Worm (Caenorhabditis elegans): ENCODE data around the gene col-180.

Gene col-180

ce11 chrX:11693092-11693491, 19.0 kb downstream of the col-180 start, which contains the start of gene smcl-1 (continued):
- TF ChIP-seq daf-16 (GFP tag; optimal IDR thresholded peaks at IDR 0.05) (no peak), daf-16 (tag; optimal IDR thresholded peaks at IDR 0.05) (no peak), dmd-8 (GFP tag; IDR thresholded peaks at IDR 0.05) (no peak), aly-2 (tag; optimal IDR thresholded peaks at IDR 0.05) (no peak), dmd-6 (GFP tag; IDR thresholded peaks at IDR 0.05) (0 out of 2 replicates have a peak, but pooled peaks have one; percentile 33), ceh-32 (tag; optimal IDR thresholded peaks at IDR 0.05; ENCODE audit: poor library complexity) (no peak), mdl-1 (tag; optimal IDR thresholded peaks at IDR 0.05) (peak in 1 of 2 experiments; percentile 24), lir-3 (tag; optimal IDR thresholded peaks at IDR 0.05) (no peak), gei-8 (GFP tag; optimal IDR thresholded peaks at IDR 0.05) (no peak), mep-1 (tag; optimal IDR thresholded peaks at IDR 0.05) (no peak), hlh-11 (tag; optimal IDR thresholded peaks at IDR 0.05) (peak; percentile 36), zip-2 (tag; optimal IDR thresholded peaks at IDR 0.05) (no peak), php-3 (GFP tag; IDR thresholded peaks at IDR 0.05) (no peak), egl-43 (GFP tag; IDR thresholded peaks at IDR 0.05) (no peak), nhr-48 (tag; optimal IDR thresholded peaks at IDR 0.05) (no peak), F26F4.8 (GFP tag; conservative IDR thresholded peaks at IDR 0.05) (no peak), madf-9 (GFP tag; conservative IDR thresholded peaks at IDR 0.05) (no peak), madf-5 (GFP tag; IDR thresholded peaks at IDR 0.05) (no peak), pha-4 (GFP tag; IDR thresholded peaks at IDR 0.05) (no peak), pha-4 (tag; optimal IDR thresholded peaks at IDR 0.05) (peak; percentile 63), jun-1 (tag; optimal IDR thresholded peaks at IDR 0.05) (no peak), nhr-10 (tag; optimal IDR thresholded peaks at IDR 0.05) (no peak), zfp-3 (GFP tag; conservative IDR thresholded peaks at IDR 0.05) (no peak), Y75B8A.6 (GFP tag; IDR thresholded peaks at IDR 0.05) (no peak), lsy-2 (tag; optimal IDR thresholded peaks at IDR 0.05) (no peak)

ce11 chrX:11690014-11690591, 22.0 kb downstream of the col-180 start, which contains the start of the genes C44C10.10 and C44C10.5:
Gene C44C10.10 (plus strand): TSS chrX:11690314.
Gene C44C10.5 (plus strand): TSS chrX:11690541.
- TF ChIP-seq daf-16 (GFP tag; optimal IDR thresholded peaks at IDR 0.05), result no peak
- no peak for TF ChIP-seq daf-16 (tag; optimal IDR thresholded peaks at IDR 0.05)
- peak; percentile 7 for TF ChIP-seq aha-1 (tag)

DNA sequence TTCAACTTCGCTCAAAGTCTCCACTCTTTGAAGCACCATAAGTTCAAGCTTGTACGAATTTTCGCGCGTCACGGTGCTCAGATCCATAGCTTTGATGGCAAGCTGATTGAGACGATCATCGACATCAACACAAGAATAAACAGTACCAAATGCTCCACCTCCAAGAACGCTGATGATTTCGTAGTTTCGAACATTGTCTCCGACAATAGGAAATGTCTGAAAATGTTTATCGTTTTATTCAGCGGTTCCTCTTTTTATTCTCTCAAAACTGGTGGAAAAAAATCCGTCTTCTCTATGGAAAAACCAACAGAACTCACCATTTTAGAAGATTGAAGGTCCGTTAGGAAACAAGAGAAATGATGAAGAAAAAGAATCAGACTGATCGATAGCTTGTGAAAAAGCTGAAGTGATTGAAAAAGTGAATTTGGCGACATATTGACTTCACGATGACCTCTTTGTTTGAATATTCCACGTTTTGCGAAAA, 24.2 kb downstream of the col-180 start, which contains the start of gene C44C10.7:
TSS of gene C44C10.7 (minus strand) at position 434 of the 484 bp plus-strand sequence.
- TF ChIP-seq nhr-42 (GFP tag; IDR thresholded peaks at IDR 0.05), result no peak
- peak in 1 of 2 experiments; percentile 97 for TF ChIP-seq unc-62 (GFP tag; optimal IDR thresholded peaks at IDR 0.05 in 1 of 2)
- no peak for TF ChIP-seq unc-62 (tag; optimal IDR thresholded peaks at IDR 0.05)
- TF ChIP-seq F26F4.8 (GFP tag; conservative IDR thresholded peaks at IDR 0.05), result no peak
- no peak for TF ChIP-seq nhr-237 (tag; optimal IDR thresholded peaks at IDR 0.05)
- TF ChIP-seq pha-4 (GFP tag; IDR thresholded peaks at IDR 0.05), result no peak
- no peak for TF ChIP-seq pha-4 (tag; optimal IDR thresholded peaks at IDR 0.05)
- TF ChIP-seq nhr-6 (tag; optimal IDR thresholded peaks at IDR 0.05), result no peak
- TF ChIP-seq Y105C5A.15 (GFP tag; IDR thresholded peaks at IDR 0.05), result no peak

DNA sequence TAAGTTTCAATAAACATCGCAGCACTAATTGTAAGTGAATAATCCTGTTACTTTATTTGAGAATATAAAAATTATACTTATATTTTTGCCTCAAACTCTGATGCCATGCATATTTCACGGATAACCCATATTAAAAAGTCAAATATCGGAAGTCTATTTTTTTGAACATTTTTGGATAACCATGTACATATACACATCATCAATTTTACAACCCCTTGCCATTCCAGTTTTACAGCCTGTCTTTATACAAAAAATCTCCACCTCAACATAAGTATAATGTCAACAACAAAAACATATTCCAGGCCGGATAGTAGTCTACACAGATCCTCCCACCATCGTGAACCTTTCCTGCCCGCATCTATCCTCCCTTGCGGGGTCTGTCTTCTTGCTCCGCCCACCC, 27.8 kb downstream of the col-180 start, which contains the start of gene hnd-1:
TSS of gene hnd-1 (plus strand) at position 301 of the 400 bp plus-strand sequence.
- TF ChIP-seq dpl-1 (GFP tag; optimal IDR thresholded peaks at IDR 0.05) (no peak), mdt-29 (GFP tag; IDR thresholded peaks at IDR 0.05) (no peak), jun-1 (tag; optimal IDR thresholded peaks at IDR 0.05) (no peak), Y105C5A.15 (GFP tag; IDR thresholded peaks at IDR 0.05) (no peak), ZK337.2 (GFP tag; IDR thresholded peaks at IDR 0.05) (no peak), zip-2 (tag; optimal IDR thresholded peaks at IDR 0.05) (no peak), T20F7.1 (GFP tag; optimal IDR thresholded peaks at IDR 0.05) (no peak), ctbp-1 (GFP tag; IDR thresholded peaks at IDR 0.05) (no peak), ama-1 (optimal IDR thresholded peaks at IDR 0.05) (no peak), lin-39 (tag; optimal IDR thresholded peaks at IDR 0.05) (no peak), lin-15B (tag; optimal IDR thresholded peaks at IDR 0.05) (no peak), zfp-2 (tag; optimal IDR thresholded peaks at IDR 0.05) (no peak), duxl-1 (tag; optimal IDR thresholded peaks at IDR 0.05; ENCODE audit: poor library complexity) (no peak), zfp-3 (GFP tag; conservative IDR thresholded peaks at IDR 0.05) (no peak), nhr-10 (tag; optimal IDR thresholded peaks at IDR 0.05) (no peak), hif-1 (tag; optimal IDR thresholded peaks at IDR 0.05) (no peak), F37D6.2 (tag; optimal IDR thresholded peaks at IDR 0.05) (no peak), nhr-41 (GFP tag; IDR thresholded peaks at IDR 0.05) (no peak)

Data from whole organism, L4 larva.